Worm (Caenorhabditis elegans): Measurements from ENCODE around the gene K06A9.2.

The K06A9.2 gene

DNA sequence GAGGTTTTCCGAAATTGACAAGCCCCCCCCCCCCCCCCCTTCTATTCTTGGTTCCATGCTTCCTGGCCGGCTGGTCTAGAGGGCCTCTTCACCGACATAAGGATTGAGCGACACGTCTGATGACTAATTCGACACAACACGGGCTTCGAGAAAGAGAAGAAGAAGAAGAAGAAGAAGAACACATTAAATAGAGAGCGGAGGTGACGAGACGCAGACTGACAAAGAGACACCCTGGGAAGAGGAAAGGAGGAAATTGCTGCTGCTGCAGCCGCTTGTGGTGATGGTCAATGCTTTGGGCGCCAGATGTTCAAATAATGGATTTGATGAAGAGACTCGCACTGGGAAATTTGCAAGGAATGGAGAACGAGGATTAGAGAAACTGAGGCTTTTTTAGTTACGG lies 11.6 kb upstream of the K06A9.2 start:
- TF ChIP-seq snpc-4 (tag; optimal IDR thresholded peaks at IDR 0.05) (no peak), unc-62 (GFP tag; optimal IDR thresholded peaks at IDR 0.05) (peak; percentile 74), hlh-1 (tag; optimal IDR thresholded peaks at IDR 0.05) (peak; percentile 45), sem-2 (GFP tag; optimal IDR thresholded peaks at IDR 0.05) (no peak), ceh-39 (tag; optimal IDR thresholded peaks at IDR 0.05) (no peak), mls-2 (tag; optimal IDR thresholded peaks at IDR 0.05) (peak; percentile 56), unc-120 (tag; optimal IDR thresholded peaks at IDR 0.05; ENCODE audit: poor library complexity, severe bottlenecking) (peak; percentile 78), sptf-1 (tag; optimal IDR thresholded peaks at IDR 0.05) (no peak), lin-32 (GFP tag; optimal IDR thresholded peaks at IDR 0.05) (peak; percentile 77), M03D4.4 (tag; optimal IDR thresholded peaks at IDR 0.05) (peak; percentile 13), ces-1 (GFP tag; optimal IDR thresholded peaks at IDR 0.05) (peak; percentile 77), nhr-76 (tag; optimal IDR thresholded peaks at IDR 0.05) (no peak), unc-39 (tag; optimal IDR thresholded peaks at IDR 0.05) (no peak), nhr-2 (tag; optimal IDR thresholded peaks at IDR 0.05) (no peak), ceh-83 (GFP tag; optimal IDR thresholded peaks at IDR 0.05) (no peak), mep-1 (tag; optimal IDR thresholded peaks at IDR 0.05) (peak; percentile 45), zip-8 (tag; optimal IDR thresholded peaks at IDR 0.05) (no peak), ham-2 (GFP tag; optimal IDR thresholded peaks at IDR 0.05) (peak; percentile 77), ztf-11 (tag; optimal IDR thresholded peaks at IDR 0.05) (no peak), cnd-1 (tag; optimal IDR thresholded peaks at IDR 0.05) (peak; percentile 61)

ce11 chrX:1525511-1526172 lies 10.5 kb upstream of the K06A9.2 start:
- no peak for TF ChIP-seq nhr-12 (tag; optimal IDR thresholded peaks at IDR 0.05)
- no peak for TF ChIP-seq ces-1 (GFP tag; optimal IDR thresholded peaks at IDR 0.05)
- TF ChIP-seq ztf-11 (tag; optimal IDR thresholded peaks at IDR 0.05) = no peak
- TF ChIP-seq drap-1 (GFP tag; optimal IDR thresholded peaks at IDR 0.05) = no peak
- no peak for TF ChIP-seq mep-1 (tag; optimal IDR thresholded peaks at IDR 0.05)
- TF ChIP-seq blmp-1 (tag; optimal IDR thresholded peaks at IDR 0.05) = no peak
- TF ChIP-seq sptf-1 (tag; optimal IDR thresholded peaks at IDR 0.05) = no peak
- TF ChIP-seq nhr-237 (tag; optimal IDR thresholded peaks at IDR 0.05) = no peak
- TF ChIP-seq sem-2 (GFP tag; optimal IDR thresholded peaks at IDR 0.05) = no peak
- TF ChIP-seq nhr-2 (tag; optimal IDR thresholded peaks at IDR 0.05) = no peak
- TF ChIP-seq bed-3 (GFP tag; optimal IDR thresholded peaks at IDR 0.05) = no peak
- TF ChIP-seq ceh-83 (GFP tag; optimal IDR thresholded peaks at IDR 0.05) = no peak
- no peak for TF ChIP-seq unc-120 (tag; optimal IDR thresholded peaks at IDR 0.05; ENCODE audit: poor library complexity, severe bottlenecking)

DNA sequence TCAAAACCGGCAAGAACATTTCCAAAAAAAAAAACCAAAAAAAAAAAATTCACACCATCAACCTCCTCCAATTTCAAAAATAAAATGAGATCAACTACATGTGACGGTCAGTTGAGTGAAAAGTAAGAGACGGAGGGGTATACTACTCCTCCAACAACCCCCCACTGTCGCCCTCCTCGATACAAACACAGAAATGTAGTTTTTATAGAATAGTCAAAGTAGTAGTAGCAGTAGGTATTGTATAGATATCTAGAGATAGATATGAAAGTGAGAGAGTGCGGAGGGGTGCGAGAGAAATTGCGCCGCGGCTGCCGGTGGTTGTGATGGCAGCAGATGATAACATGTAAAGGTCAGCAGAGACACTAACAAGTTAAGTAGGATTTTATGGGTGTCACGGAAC lies 8.8 kb upstream of the K06A9.2 start:
- TF ChIP-seq nhr-237 (tag; optimal IDR thresholded peaks at IDR 0.05) = no peak
- peak; percentile 4 for TF ChIP-seq ham-2 (GFP tag; optimal IDR thresholded peaks at IDR 0.05)
- TF ChIP-seq unc-62 (GFP tag; optimal IDR thresholded peaks at IDR 0.05) = no peak
- peak; percentile 24 for TF ChIP-seq elt-1 (tag; optimal IDR thresholded peaks at IDR 0.05; ENCODE audit: borderline replicate concordance, insufficient read depth)

- TF ChIP-seq pha-4 (tag; optimal IDR thresholded peaks at IDR 0.05) = no peak
- TF ChIP-seq ceh-83 (GFP tag; optimal IDR thresholded peaks at IDR 0.05) = no peak
- no peak for TF ChIP-seq ces-1 (GFP tag; optimal IDR thresholded peaks at IDR 0.05)
- TF ChIP-seq sem-2 (GFP tag; optimal IDR thresholded peaks at IDR 0.05) = no peak
- TF ChIP-seq elt-1 (tag; optimal IDR thresholded peaks at IDR 0.05; ENCODE audit: borderline replicate concordance, insufficient read depth) = no peak
- TF ChIP-seq cnd-1 (tag; optimal IDR thresholded peaks at IDR 0.05) = no peak
These were observed 8.1 kb upstream of the K06A9.2 start for ce11 chrX:1528107-1528506.

DNA sequence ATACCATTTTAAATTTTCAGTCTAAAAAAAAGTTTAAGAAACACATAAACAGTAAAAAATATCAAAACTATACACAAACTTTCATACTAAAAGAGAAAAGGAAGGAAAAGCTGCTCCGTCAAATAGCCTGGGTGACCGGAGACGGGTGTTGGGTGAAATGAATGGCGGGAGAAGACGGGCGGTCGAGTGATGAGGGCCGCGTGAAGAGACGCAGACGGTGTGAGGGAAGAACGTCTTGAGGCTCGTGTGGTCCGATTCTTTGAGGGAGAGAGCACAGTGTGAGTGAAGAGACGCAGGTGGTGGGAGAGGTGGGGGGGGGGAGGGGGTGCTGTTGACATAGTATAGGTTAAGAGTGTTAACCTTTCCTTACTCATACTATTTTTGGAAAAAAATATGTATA lies 7.2 kb upstream of the K06A9.2 start:
- TF ChIP-seq sptf-1 (tag; optimal IDR thresholded peaks at IDR 0.05) = peak; percentile 44
- peak; percentile 36 for TF ChIP-seq mep-1 (tag; optimal IDR thresholded peaks at IDR 0.05)
- TF ChIP-seq drap-1 (GFP tag; optimal IDR thresholded peaks at IDR 0.05) = no peak
- peak; percentile 41 for TF ChIP-seq nhr-2 (tag; optimal IDR thresholded peaks at IDR 0.05)

- TF ChIP-seq hlh-1 (tag; optimal IDR thresholded peaks at IDR 0.05) = no peak
- no peak for TF ChIP-seq elt-3 (tag; optimal IDR thresholded peaks at IDR 0.05)
- no peak for TF ChIP-seq lsy-2 (tag; optimal IDR thresholded peaks at IDR 0.05)
- TF ChIP-seq nhr-76 (tag; optimal IDR thresholded peaks at IDR 0.05) = no peak
- TF ChIP-seq nhr-12 (tag; optimal IDR thresholded peaks at IDR 0.05) = no peak
- TF ChIP-seq snpc-4 (tag; optimal IDR thresholded peaks at IDR 0.05) = no peak
- no peak for TF ChIP-seq ceh-83 (GFP tag; optimal IDR thresholded peaks at IDR 0.05)
- TF ChIP-seq nhr-237 (tag; optimal IDR thresholded peaks at IDR 0.05) = no peak
- no peak for TF ChIP-seq M03D4.4 (tag; optimal IDR thresholded peaks at IDR 0.05)
These were observed 905 bp upstream of the K06A9.2 start, which contains the start of gene K06A9.3 for ce11 chrX:1535261-1535660. TSS of gene K06A9.3 (minus strand) at chrX:1535361.

Data from whole organism, mixed stage, embryonic.